Worm (Caenorhabditis elegans) whole organism, young adult: ENCODE results near the gene snap-29.

ENCODE experiments used
- Y53G8AR.9 ChIP-seq: fragments of 200-800 bp; sonication (Bioruptor generic); conservative IDR thresholded peaks from 2 replicates; pipeline ENCODE4 v1.3.6; 2022; ENCODE audit warnings: missing genetic modification reagents, missing genetic modification characterization, missing compliant biosample characterization
- Y79H2A.3 ChIP-seq: fragments of 200-800 bp; sonication (Bioruptor generic); conservative IDR thresholded peaks from 2 replicates; pipeline ENCODE4 v1.3.6; 2022; ENCODE audit warnings: missing genetic modification reagents, missing genetic modification characterization, missing compliant biosample characterization
- ceh-40 ChIP-seq: fragments of 200-800 bp; sonication (Bioruptor generic); IDR thresholded peaks from 2 replicates; pipeline ENCODE4 v1.3.6; 2022; ENCODE audit warnings: missing genetic modification characterization, missing compliant biosample characterization
- ets-4 ChIP-seq: fragments of 200-800 bp; sonication (Bioruptor generic); optimal IDR thresholded peaks from 2 replicates; lab custom pipeline; 2018; ENCODE audit warnings: mild to moderate bottlenecking, missing genetic modification characterization, missing compliant biosample characterization
- fkh-3 ChIP-seq: sonication (generic microtip); optimal IDR thresholded peaks from 2 replicates; lab custom pipeline; 2016; ENCODE audit warnings: mild to moderate bottlenecking, missing genetic modification characterization, missing compliant biosample characterization
- mcd-1 ChIP-seq: fragments of 200-800 bp; sonication (Bioruptor generic); IDR thresholded peaks from 2 replicates; pipeline ENCODE4 v1.3.6; 2022; ENCODE audit warnings: missing genetic modification reagents, missing genetic modification characterization, missing compliant biosample characterization
- nfyb-1 ChIP-seq: fragments of 200-800 bp; sonication (Bioruptor generic); IDR thresholded peaks from 2 replicates; pipeline ENCODE4 v1.3.6; 2022; ENCODE audit warnings: missing genetic modification reagents, missing genetic modification characterization, missing compliant biosample characterization
- pbrm-1 ChIP-seq: fragments of 200-800 bp; sonication (Bioruptor generic); IDR thresholded peaks from 2 replicates; pipeline ENCODE4 v1.3.6; 2022; ENCODE audit warnings: missing genetic modification reagents, missing genetic modification characterization, missing compliant biosample characterization
- snpc-4 ChIP-seq, 5 experiments: fragments of 150-350 bp in 1 of 5; sonication (generic microtip) in 4 of 5; optimal IDR thresholded peaks; 2 replicates each; lab custom pipeline; 2014 to 2018; ENCODE audit warnings: missing genetic modification characterization in 5 of 5, missing biosample characterization in 3 of 5, antibody characterized with exemption in 2 of 5, mild to moderate bottlenecking in 2 of 5, missing compliant biosample characterization in 2 of 5, missing genotype in 2 of 5, moderate library complexity in 2 of 5, missing genetic modification reagents in 1 of 5
- unc-62 ChIP-seq: fragments of 150-350 bp; optimal IDR thresholded peaks from 2 replicates; lab custom pipeline; 2014; ENCODE audit warnings: missing biosample characterization, missing genetic modification reagents, missing genetic modification characterization
- ztf-6 ChIP-seq: fragments of 200-800 bp; sonication (Bioruptor generic); IDR thresholded peaks from 2 replicates; pipeline ENCODE4 v1.3.6; 2022; ENCODE audit warnings: missing genetic modification reagents, missing genetic modification characterization, missing compliant biosample characterization

ce11 chrIII:8733667-8734066 is 42.4 kb upstream of the snap-29 start:
- TF ChIP-seq ceh-40 (no peak), snpc-4 (GFP tag; optimal IDR thresholded peaks at IDR 0.05; lab: Kevin White, UChicago) (no peak), snpc-4 (tag; optimal IDR thresholded peaks at IDR 0.05; lab: Kevin White, UChicago) (no peak), mcd-1 (GFP tag; lab: Robert Waterston, UW) (no peak), unc-62 (GFP tag; lab: Kevin White, UChicago) (peak; percentile 55), fkh-3 (tag; lab: Kevin White, UChicago) (no peak), nfyb-1 (GFP tag; lab: Robert Waterston, UW) (no peak), Y53G8AR.9 (GFP tag; lab: Robert Waterston, UW) (no peak), pbrm-1 (GFP tag; lab: Robert Waterston, UW) (no peak), ztf-6 (GFP tag; lab: Robert Waterston, UW) (no peak), ets-4 (GFP tag; lab: Kevin White, UChicago) (no peak), Y79H2A.3 (GFP tag; lab: Robert Waterston, UW) (no peak)
